Fruit fly (Drosophila melanogaster): Measurements from ENCODE around the gene CG43319.

dm6 chr3R:27660127-27660579, 34.0 kb upstream of the CG43319 start, which contains the start of gene Mlc1:
- TF ChIP-seq CG34367 (tag; optimal IDR thresholded peaks at IDR 0.05) (no peak), CG14655 (GFP tag; optimal IDR thresholded peaks at IDR 0.05) (no peak), Snoo (tag; optimal IDR thresholded peaks at IDR 0.05) (no peak), CG12605 (GFP tag; IDR thresholded peaks at IDR 0.05) (no peak), CG17806 (tag; optimal IDR thresholded peaks at IDR 0.05) (no peak)
